Fruit fly (Drosophila melanogaster) whole organism, embryonic: ENCODE data around the gene CG8944.

Experiments
- Adf1 ChIP-seq: fragments of 200-800 bp; sonication (Bioruptor generic); IDR thresholded peaks from 2 replicates; pipeline ENCODE4 v1.3.6; 2022; ENCODE audit warnings: missing biosample characterization, missing genetic modification characterization
- Antp ChIP-seq: fragments of 200-800 bp; sonication (Bioruptor generic); optimal IDR thresholded peaks from 3 replicates; lab custom pipeline; 2016; ENCODE audit warnings: missing biosample characterization, missing genetic modification characterization
- C15 ChIP-seq: fragments of 200-800 bp; sonication (Bioruptor generic); IDR thresholded peaks from 3 replicates; pipeline ENCODE4 v1.3.6; 2022; ENCODE audit warnings: missing biosample characterization, missing genetic modification characterization
- CG10274 ChIP-seq: fragments of 200-800 bp; sonication (Bioruptor generic); optimal IDR thresholded peaks from 3 replicates; lab custom pipeline; 2017; ENCODE audit warnings: missing biosample characterization, mild to moderate bottlenecking, missing genetic modification characterization
- CG10366 ChIP-seq: fragments of 200-800 bp; sonication (Bioruptor generic); IDR thresholded peaks from 2 replicates; pipeline ENCODE4 v1.3.6; 2022; ENCODE audit warnings: missing biosample characterization, missing genetic modification characterization
- CG10431 ChIP-seq: fragments of 200-800 bp; sonication (Bioruptor generic); optimal IDR thresholded peaks from 3 replicates; lab custom pipeline; 2018; ENCODE audit warnings: missing biosample characterization, mild to moderate bottlenecking, missing genetic modification characterization
- CG10462 ChIP-seq: fragments of 200-800 bp; sonication (Bioruptor generic); optimal IDR thresholded peaks from 2 replicates; lab custom pipeline; 2016; ENCODE audit warnings: missing biosample characterization, missing genetic modification characterization
- CG10979 ChIP-seq: fragments of 200-800 bp; sonication (Bioruptor generic); optimal IDR thresholded peaks from 2 replicates; lab custom pipeline; 2018; ENCODE audit warnings: missing biosample characterization, mild to moderate bottlenecking, missing genetic modification characterization, moderate library complexity
- CG12071 ChIP-seq: fragments of 200-800 bp; sonication (Bioruptor generic); optimal IDR thresholded peaks from 3 replicates; lab custom pipeline; 2018; ENCODE audit warnings: missing biosample characterization, mild to moderate bottlenecking, missing genetic modification characterization
- CG12104 ChIP-seq: fragments of 200-800 bp; sonication (Bioruptor generic); optimal IDR thresholded peaks from 3 replicates; lab custom pipeline; 2016; ENCODE audit warnings: missing biosample characterization, missing genetic modification characterization
- CG14050 ChIP-seq: fragments of 200-800 bp; sonication (Bioruptor generic); IDR thresholded peaks from 3 replicates; pipeline ENCODE4 v1.3.6; 2022; ENCODE audit warnings: missing biosample characterization, missing genetic modification characterization
- CG15514 ChIP-seq: fragments of 200-800 bp; sonication (Bioruptor generic); optimal IDR thresholded peaks from 3 replicates; lab custom pipeline; 2017; ENCODE audit warnings: missing biosample characterization, missing genetic modification characterization, mild to moderate bottlenecking, moderate library complexity, missing genetic modification reagents
- CG1603 ChIP-seq: fragments of 200-800 bp; sonication (Bioruptor generic); optimal IDR thresholded peaks from 2 replicates; lab custom pipeline; 2019; ENCODE audit warnings: missing biosample characterization, mild to moderate bottlenecking, missing genetic modification characterization, moderate library complexity
- CG2129 ChIP-seq: fragments of 200-800 bp; sonication (Bioruptor generic); IDR thresholded peaks from 2 replicates; pipeline ENCODE4 v1.3.6; 2022; ENCODE audit warnings: missing biosample characterization, missing genetic modification characterization; ENCODE audit not compliant: partially characterized antibody
- CG3838 ChIP-seq: fragments of 200-800 bp; sonication (Bioruptor generic); optimal IDR thresholded peaks from 3 replicates; lab custom pipeline; 2016; ENCODE audit warnings: missing biosample characterization, missing genetic modification characterization
- CG3847 ChIP-seq: fragments of 200-800 bp; sonication (Bioruptor generic); IDR thresholded peaks from 2 replicates; pipeline ENCODE4 v1.3.6; 2022; ENCODE audit warnings: missing biosample characterization, missing genetic modification characterization
- CG3995 ChIP-seq: fragments of 200-800 bp; sonication (Bioruptor generic); optimal IDR thresholded peaks from 3 replicates; lab custom pipeline; 2016; ENCODE audit warnings: missing biosample characterization, missing genetic modification characterization
- CG43689 ChIP-seq: fragments of 200-800 bp; sonication (Bioruptor generic); IDR thresholded peaks from 2 replicates; pipeline ENCODE4 v1.3.6; 2022; ENCODE audit warnings: missing biosample characterization, missing genetic modification characterization
- CG4617 ChIP-seq: fragments of 200-800 bp; sonication (Bioruptor generic); optimal IDR thresholded peaks from 3 replicates; lab custom pipeline; 2016; ENCODE audit warnings: missing biosample characterization, missing genetic modification characterization, borderline replicate concordance
- CG5180 ChIP-seq: fragments of 200-800 bp; sonication (Bioruptor generic); optimal IDR thresholded peaks from 3 replicates; lab custom pipeline; 2017; ENCODE audit warnings: missing biosample characterization, missing genetic modification characterization, mild to moderate bottlenecking, moderate library complexity, missing genetic modification reagents
- CG7372 ChIP-seq: fragments of 200-800 bp; sonication (Bioruptor generic); IDR thresholded peaks from 2 replicates; pipeline ENCODE4 v1.3.6; 2022; ENCODE audit warnings: missing biosample characterization, missing genetic modification characterization
- D ChIP-seq, 2 experiments: fragments of 200-800 bp in 1 of 2; fragments of >200 bp in 1 of 2; sonication (Bioruptor generic) in 1 of 2; optimal IDR thresholded peaks; 2 replicates in 1 of 2; 3 replicates in 1 of 2; lab custom pipeline; 2017; ENCODE audit warnings: mild to moderate bottlenecking in 1 of 2, missing biosample characterization in 1 of 2, missing genetic modification characterization in 1 of 2, missing genetic modification reagents in 1 of 2
- Dfd ChIP-seq, 2 experiments: fragments of >200 bp; optimal IDR thresholded peaks; 2 replicates each; lab custom pipeline; 2017; ENCODE audit warnings: missing biosample characterization in 2 of 2, missing genetic modification characterization in 2 of 2
- Dip2 ChIP-seq: fragments of 200-800 bp; sonication (Bioruptor generic); IDR thresholded peaks from 2 replicates; pipeline ENCODE4 v1.3.6; 2022; ENCODE audit warnings: missing biosample characterization, missing genetic modification characterization
- Ets97D ChIP-seq: fragments of 200-800 bp; sonication (Bioruptor generic); optimal IDR thresholded peaks from 3 replicates; lab custom pipeline; 2016; ENCODE audit warnings: missing biosample characterization, missing genetic modification characterization
- Fer1 ChIP-seq: fragments of 200-800 bp; sonication (Bioruptor generic); optimal IDR thresholded peaks from 2 replicates; lab custom pipeline; 2017; ENCODE audit warnings: missing biosample characterization, mild to moderate bottlenecking, missing genetic modification characterization
- Hand ChIP-seq: fragments of 200-800 bp; sonication (Bioruptor generic); optimal IDR thresholded peaks from 2 replicates; lab custom pipeline; 2017; ENCODE audit warnings: mild to moderate bottlenecking, missing biosample characterization, missing genetic modification reagents, missing genetic modification characterization
- Hmx ChIP-seq: fragments of 200-800 bp; sonication (Bioruptor generic); optimal IDR thresholded peaks from 2 replicates; lab custom pipeline; 2016; ENCODE audit warnings: missing biosample characterization, missing genetic modification characterization
- Myb ChIP-seq: fragments of 200-800 bp; sonication (Bioruptor generic); optimal IDR thresholded peaks from 2 replicates; lab custom pipeline; 2016; ENCODE audit warnings: missing biosample characterization, missing genetic modification characterization
- Neu2 ChIP-seq: fragments of 200-800 bp; sonication (Bioruptor generic); optimal IDR thresholded peaks from 3 replicates; lab custom pipeline; 2016; ENCODE audit warnings: missing biosample characterization, missing genetic modification characterization, borderline replicate concordance
- Spps ChIP-seq: fragments of 200-800 bp; sonication (Bioruptor generic); optimal IDR thresholded peaks from 2 replicates; lab custom pipeline; 2018; ENCODE audit warnings: missing biosample characterization, mild to moderate bottlenecking, missing genetic modification characterization
- ato ChIP-seq: fragments of 200-800 bp; sonication (Bioruptor generic); IDR thresholded peaks from 2 replicates; pipeline ENCODE4 v1.3.6; 2022; ENCODE audit warnings: missing biosample characterization, missing genetic modification characterization; ENCODE audit not compliant: partially characterized antibody
- az2 ChIP-seq: fragments of 200-800 bp; sonication (Bioruptor generic); optimal IDR thresholded peaks from 3 replicates; lab custom pipeline; 2016; ENCODE audit warnings: missing biosample characterization, missing genetic modification characterization
- bab2 ChIP-seq: fragments of 200-800 bp; sonication (Bioruptor generic); optimal IDR thresholded peaks from 2 replicates; lab custom pipeline; 2016; ENCODE audit warnings: missing biosample characterization, missing genetic modification characterization
- dan ChIP-seq: fragments of 200-800 bp; sonication (Bioruptor generic); IDR thresholded peaks from 2 replicates; pipeline ENCODE4 v1.3.6; 2022; ENCODE audit warnings: missing biosample characterization, missing genetic modification characterization
- dm ChIP-seq: fragments of 200-800 bp; sonication (Bioruptor generic); optimal IDR thresholded peaks from 3 replicates; lab custom pipeline; 2016; ENCODE audit warnings: missing biosample characterization, missing genetic modification characterization
- dmrt99B ChIP-seq: fragments of 200-800 bp; sonication (Bioruptor generic); optimal IDR thresholded peaks from 2 replicates; lab custom pipeline; 2018; ENCODE audit warnings: missing biosample characterization, mild to moderate bottlenecking, missing genetic modification characterization, moderate library complexity
- jing ChIP-seq: fragments of 200-800 bp; sonication (Bioruptor generic); optimal IDR thresholded peaks from 2 replicates; lab custom pipeline; 2018; ENCODE audit warnings: missing biosample characterization, mild to moderate bottlenecking, missing genetic modification characterization
- klu ChIP-seq: fragments of 200-800 bp; sonication (Bioruptor generic); IDR thresholded peaks from 2 replicates; pipeline ENCODE4 v1.3.6; 2022; ENCODE audit warnings: missing biosample characterization, missing genetic modification characterization
- luna ChIP-seq: fragments of 200-800 bp; sonication (Bioruptor generic); optimal IDR thresholded peaks from 2 replicates; lab custom pipeline; 2016; ENCODE audit warnings: missing biosample characterization, missing genetic modification characterization
- nmo ChIP-seq: fragments of 200-800 bp; sonication (Bioruptor generic); optimal IDR thresholded peaks from 2 replicates; lab custom pipeline; 2018; ENCODE audit warnings: missing biosample characterization, mild to moderate bottlenecking, missing genetic modification characterization, moderate library complexity
- pan ChIP-seq, 4 experiments: fragments of >200 bp in 3 of 4; fragments of 200-800 bp in 1 of 4; sonication (Bioruptor generic) in 1 of 4; optimal IDR thresholded peaks in 3 of 4; IDR thresholded peaks in 1 of 4; 2 replicates each; pipeline versions ENCODE4 v1.3.6 to Lab custom; 2017 to 2022; ENCODE audit warnings: missing biosample characterization in 2 of 4, missing genetic modification characterization in 2 of 4, mixed read lengths in 1 of 4
- pb ChIP-seq: fragments of 200-800 bp; sonication (Bioruptor generic); optimal IDR thresholded peaks from 3 replicates; lab custom pipeline; 2016; ENCODE audit warnings: missing biosample characterization, missing genetic modification characterization
- pfk ChIP-seq: fragments of 200-800 bp; sonication (Bioruptor generic); optimal IDR thresholded peaks from 2 replicates; lab custom pipeline; 2018; ENCODE audit warnings: missing biosample characterization, mild to moderate bottlenecking, missing genetic modification characterization, moderate library complexity
- salm ChIP-seq: fragments of 200-800 bp; sonication (Bioruptor generic); optimal IDR thresholded peaks from 2 replicates; lab custom pipeline; 2018; ENCODE audit warnings: missing biosample characterization, mild to moderate bottlenecking, missing genetic modification characterization
- sc ChIP-seq, 3 experiments: fragments of >200 bp in 2 of 3; fragments of 200-800 bp in 1 of 3; sonication (Bioruptor generic) in 1 of 3; optimal IDR thresholded peaks; 2 replicates in 2 of 3; 3 replicates in 1 of 3; lab custom pipeline; 2017; ENCODE audit warnings: mild to moderate bottlenecking in 1 of 3, missing biosample characterization in 1 of 3, missing genetic modification characterization in 1 of 3, missing genetic modification reagents in 1 of 3
- shn ChIP-seq: fragments of 200-800 bp; sonication (Bioruptor generic); optimal IDR thresholded peaks from 3 replicates; lab custom pipeline; 2016; ENCODE audit warnings: missing biosample characterization, missing genetic modification characterization
- tio ChIP-seq: fragments of 200-800 bp; sonication (Bioruptor generic); optimal IDR thresholded peaks from 2 replicates; lab custom pipeline; 2017; ENCODE audit warnings: missing biosample characterization, missing genetic modification characterization, inconsistent platforms

The CG8944 gene

DNA sequence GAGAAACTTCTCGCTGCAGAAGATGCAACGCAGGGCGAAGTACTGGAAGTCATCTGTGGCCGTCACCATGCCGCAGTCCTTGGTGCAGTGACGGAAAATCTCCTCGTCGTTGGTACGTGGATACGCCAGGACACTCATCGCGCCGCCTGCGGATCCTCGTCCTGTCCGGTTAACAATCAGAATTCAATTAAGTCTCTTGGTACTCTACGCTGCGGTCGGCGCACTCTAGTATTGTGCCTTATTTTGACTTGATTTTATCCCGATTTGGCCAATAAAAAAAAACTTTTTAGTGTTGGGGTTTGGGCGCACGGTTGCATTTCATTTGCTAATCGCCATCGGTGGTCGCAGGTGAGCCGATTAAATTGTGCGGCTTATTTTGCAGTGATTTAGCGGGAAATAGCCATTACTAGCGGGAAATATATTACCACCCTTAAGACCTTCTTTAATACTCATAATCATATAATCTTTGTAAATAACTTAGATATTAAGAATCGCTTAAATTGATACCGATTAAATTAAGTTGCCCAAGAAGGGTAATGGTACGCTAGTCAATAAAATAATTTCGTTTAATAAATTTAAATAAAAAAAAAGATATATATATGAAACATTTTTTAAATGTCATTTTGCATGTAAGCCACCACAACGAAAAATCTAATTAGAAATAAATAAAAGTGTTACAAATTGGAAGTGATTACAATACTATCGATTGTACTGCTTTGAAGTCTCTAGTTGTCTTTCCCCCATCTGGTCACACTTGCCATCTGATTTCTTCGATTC is at the start of gene CG8944, which contains the start of gene CCT6 (continued):
- TF ChIP-seq CG10431 (no peak), Hmx (GFP tag; lab: Kevin White, UChicago) (no peak), Antp (GFP tag; lab: Kevin White, UChicago) (no peak), CG7372 (GFP tag; lab: Robert Waterston, UW) (no peak; the same call in 1 of the 2 replicates), CG10462 (GFP tag; lab: Kevin White, UChicago) (no peak), dan (GFP tag; lab: Robert Waterston, UW) (no peak), Spps (tag; lab: Kevin White, UChicago) (no peak), Adf1 (GFP tag; lab: Robert Waterston, UW) (no peak), pan (optimal IDR thresholded peaks at IDR 0.05; lab: Kevin White, UChicago) (no peak), pan (GFP tag; optimal IDR thresholded peaks at IDR 0.05 in 1 of 2, IDR thresholded peaks at IDR 0.05 in 1 of 2) (no peak), Ets97D (GFP tag; lab: Kevin White, UChicago) (peak; percentile 17), shn (GFP tag; lab: Kevin White, UChicago) (no peak), az2 (GFP tag; lab: Kevin White, UChicago) (peak; percentile 17), Myb (GFP tag; lab: Kevin White, UChicago) (no peak), nmo (GFP tag; lab: Kevin White, UChicago) (peak; percentile 29), Dip2 (no peak), CG10366 (GFP tag; lab: Robert Waterston, UW) (no peak), klu (GFP tag; lab: Robert Waterston, UW) (no peak), CG12071 (GFP tag; lab: Kevin White, UChicago) (no peak), CG5180 (GFP tag; lab: Kevin White, UChicago) (no peak), CG12104 (GFP tag; lab: Kevin White, UChicago) (no peak), C15 (GFP tag; lab: Robert Waterston, UW) (no peak), CG3847 (0 out of 2 replicates have a peak, but pooled peaks have one; percentile 4), tio (GFP tag; lab: Kevin White, UChicago) (no peak), CG10274 (no peak), jing (GFP tag; lab: Kevin White, UChicago) (no peak), dm (no peak), CG43689 (GFP tag; lab: Robert Waterston, UW) (no peak), CG1603 (tag; lab: Kevin White, UChicago) (peak; percentile 20), sc (optimal IDR thresholded peaks at IDR 0.05; lab: Kevin White, UChicago) (no peak), sc (GFP tag; optimal IDR thresholded peaks at IDR 0.05; lab: Kevin White, UChicago) (no peak), CG4617 (GFP tag; lab: Kevin White, UChicago) (peak; percentile 21), bab2 (GFP tag; lab: Kevin White, UChicago) (no peak), CG15514 (GFP tag; lab: Kevin White, UChicago) (peak; percentile 30), salm (tag; lab: Kevin White, UChicago) (no peak), CG10979 (tag; lab: Kevin White, UChicago) (no peak), CG14050 (GFP tag; lab: Robert Waterston, UW) (no peak), ato (no peak), dmrt99B (no peak), Fer1 (GFP tag; lab: Kevin White, UChicago) (no peak), pfk (GFP tag; lab: Kevin White, UChicago) (no peak), D (optimal IDR thresholded peaks at IDR 0.05; lab: Kevin White, UChicago) (no peak), D (GFP tag; optimal IDR thresholded peaks at IDR 0.05; lab: Kevin White, UChicago) (no peak), pb (GFP tag; lab: Kevin White, UChicago) (no peak), Dfd (GFP tag; optimal IDR thresholded peaks at IDR 0.05; lab: Kevin White, UChicago) (no peak), Hand (GFP tag; lab: Kevin White, UChicago) (no peak), CG2129 (GFP tag; lab: Robert Waterston, UW) (no peak), luna (GFP tag; lab: Kevin White, UChicago) (no peak), Neu2 (GFP tag; lab: Kevin White, UChicago) (no peak), CG3995 (GFP tag; lab: Kevin White, UChicago) (peak; percentile 91), CG3838 (GFP tag; lab: Kevin White, UChicago) (no peak)
